Fruit fly (Drosophila melanogaster) whole organism: ENCODE results near the gene GMF.

Source experiments
- CG8478 ChIP-seq: fragments of >200 bp; optimal IDR thresholded peaks from 2 replicates; lab custom pipeline; 2018; ENCODE audit warnings: inconsistent platforms
- Dll ChIP-seq: fragments of >200 bp; optimal IDR thresholded peaks from 2 replicates; lab custom pipeline; 2017
- pan ChIP-seq: fragments of >200 bp; optimal IDR thresholded peaks from 2 replicates; lab custom pipeline; 2017
- psq ChIP-seq: fragments of >200 bp; optimal IDR thresholded peaks from 2 replicates; lab custom pipeline; 2017
- usp ChIP-seq: fragments of >200 bp; optimal IDR thresholded peaks from 2 replicates; lab custom pipeline; 2017; ENCODE audit warnings: missing biosample characterization, missing genetic modification characterization, mixed read lengths

- TF ChIP-seq psq (lab: Kevin White, UChicago) (no peak), usp (no peak), Dll (lab: Kevin White, UChicago) (no peak), CG8478 (lab: Kevin White, UChicago) (no peak), pan (lab: Kevin White, UChicago) (no peak)
Observed at dm6 chr2L:16321209-16321608, 18.5 kb upstream of the GMF start.
